Fruit fly (Drosophila melanogaster): ENCODE results near the gene CG7203.

DNA sequence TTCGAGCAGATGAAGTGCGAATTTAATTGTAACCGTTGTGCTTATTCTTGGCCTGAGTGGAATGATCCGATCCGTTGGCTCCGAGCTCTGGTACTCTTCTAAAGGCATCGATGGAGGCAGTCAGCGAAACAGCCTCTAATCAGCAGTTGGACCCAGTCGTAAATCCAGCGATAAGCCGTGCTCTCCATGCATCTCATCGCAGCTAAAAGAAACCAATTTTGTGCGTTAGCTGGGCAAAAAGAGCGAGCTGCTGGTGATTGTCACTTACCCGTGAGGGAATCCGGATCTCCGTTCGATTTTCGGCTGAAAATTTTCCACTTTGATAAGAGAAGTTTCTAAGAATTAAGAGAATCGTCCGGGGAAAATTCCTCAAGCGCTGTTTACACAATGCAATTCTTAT lies 42.9 kb upstream of the CG7203 start, which contains the start of gene LKRSDH:
- TF ChIP-seq CG8478 (optimal IDR thresholded peaks at IDR 0.05) (no peak), CTCF (optimal IDR thresholded peaks at IDR 0.05) (no peak)

Data from S2 (cell line).